Worm (Caenorhabditis elegans) whole organism, dauer: ENCODE results near the gene C08E8.5.
"Not testable (repeated sequence)": the region's sequence is repeated elsewhere in the genome, so short reads cannot be mapped to it uniquely, and the experiment has no call there.

Source experiments
- unc-62 ChIP-seq: sonication (generic microtip); optimal IDR thresholded peaks from 2 replicates; lab custom pipeline; 2017; ENCODE audit warnings: missing biosample characterization, missing genetic modification reagents, missing genetic modification characterization

Gene C08E8.5

ce11 chrV:18359888-18360287 lies at the start of gene C08E8.5:
Gene C08E8.5, minus strand, starts transcription at chrV:18359988.
- no peak for TF ChIP-seq unc-62 (GFP tag; lab: Kevin White, UChicago)

ce11 chrV:18404767-18405166 lies 45.0 kb upstream of the C08E8.5 start, which contains the start of gene srh-209:
Gene srh-209, minus strand, starts transcription at chrV:18404867.
- TF ChIP-seq unc-62 (GFP tag; lab: Kevin White, UChicago) = not testable (repeated sequence)

ce11 chrV:18402743-18403142 lies 43.0 kb upstream of the C08E8.5 start:
- no peak for TF ChIP-seq unc-62 (GFP tag; lab: Kevin White, UChicago)

ce11 chrV:18397814-18398213 lies 38.0 kb upstream of the C08E8.5 start, which contains the start of gene Y51A2B.16:
Gene Y51A2B.16, minus strand, starts transcription at chrV:18397914.
- TF ChIP-seq unc-62 (GFP tag; lab: Kevin White, UChicago) = no peak

- no peak for TF ChIP-seq unc-62 (GFP tag; lab: Kevin White, UChicago)
Observed at ce11 chrV:18395649-18396048, 35.9 kb upstream of the C08E8.5 start, which contains the start of gene Y51A2B.9. Gene Y51A2B.9, minus strand, starts transcription at chrV:18395749.

- TF ChIP-seq unc-62 (GFP tag; lab: Kevin White, UChicago) = no peak
Observed at ce11 chrV:18394203-18394602, 34.4 kb upstream of the C08E8.5 start, which contains the start of gene Y51A2B.6. Gene Y51A2B.6, minus strand, starts transcription at chrV:18394303.

- TF ChIP-seq unc-62 (GFP tag; lab: Kevin White, UChicago) = no peak
Observed at ce11 chrV:18389046-18389445, 29.3 kb upstream of the C08E8.5 start, which contains the start of the genes Y51A2B.4 and Y51A2B.5. Gene Y51A2B.4, minus strand, starts transcription at chrV:18389146. Gene Y51A2B.5, plus strand, starts transcription at chrV:18389277.

- no peak for TF ChIP-seq unc-62 (GFP tag; lab: Kevin White, UChicago)
Observed at ce11 chrV:18382590-18382989, 22.8 kb upstream of the C08E8.5 start, which contains the start of gene nhr-288. Gene nhr-288, minus strand, starts transcription at chrV:18382690.

ce11 chrV:18378819-18379218 lies 19.0 kb upstream of the C08E8.5 start, which contains the start of gene Y51A2B.8:
Gene Y51A2B.8, plus strand, starts transcription at chrV:18379119.
- no peak for TF ChIP-seq unc-62 (GFP tag; lab: Kevin White, UChicago)

- TF ChIP-seq unc-62 (GFP tag; lab: Kevin White, UChicago) = no peak
Observed at ce11 chrV:18375551-18375950, 15.8 kb upstream of the C08E8.5 start.

ce11 chrV:18374194-18374593 lies 14.4 kb upstream of the C08E8.5 start, which contains the start of gene Y51A2B.2:
Gene Y51A2B.2, plus strand, starts transcription at chrV:18374494.
- TF ChIP-seq unc-62 (GFP tag; lab: Kevin White, UChicago) = no peak

ce11 chrV:18371579-18371978 lies 11.8 kb upstream of the C08E8.5 start, which contains the start of gene C08E8.4:
Gene C08E8.4, plus strand, starts transcription at chrV:18371846.
- TF ChIP-seq unc-62 (GFP tag; lab: Kevin White, UChicago) = no peak

- no peak for TF ChIP-seq unc-62 (GFP tag; lab: Kevin White, UChicago)
Observed at ce11 chrV:18371028-18371427, 11.2 kb upstream of the C08E8.5 start.

ce11 chrV:18368322-18368721 lies 8.5 kb upstream of the C08E8.5 start, which contains the start of gene C08E8.6:
Gene C08E8.6, minus strand, starts transcription at chrV:18368422.
- no peak for TF ChIP-seq unc-62 (GFP tag; lab: Kevin White, UChicago)

- TF ChIP-seq unc-62 (GFP tag; lab: Kevin White, UChicago) = no peak
Observed at ce11 chrV:18364558-18364957, 4.8 kb upstream of the C08E8.5 start, which contains the start of gene C08E8.9. Gene C08E8.9, plus strand, starts transcription at chrV:18364858.

ce11 chrV:18362402-18362801 lies 2.6 kb upstream of the C08E8.5 start, which contains the start of gene C08E8.1:
Gene C08E8.1, minus strand, starts transcription at chrV:18362502.
- no peak for TF ChIP-seq unc-62 (GFP tag; lab: Kevin White, UChicago)

ce11 chrV:18355742-18356141 lies 4.0 kb downstream of the C08E8.5 start, which contains the start of gene C08E8.2:
Gene C08E8.2, minus strand, starts transcription at chrV:18355842.
- no peak for TF ChIP-seq unc-62 (GFP tag; lab: Kevin White, UChicago)
